Worm (Caenorhabditis elegans) whole organism, L2 larva: ENCODE data around the gene str-185.
A peak's percentile ranks its signal among the peaks of the same experiment; 100 is the strongest.

Experiments used
- R02D3.7 ChIP-seq: fragments of 150-350 bp; optimal IDR thresholded peaks from 2 replicates; lab custom pipeline; 2014; ENCODE audit warnings: missing biosample characterization, missing genetic modification characterization
- ZK546.5 ChIP-seq: sonication (generic microtip); optimal IDR thresholded peaks from 2 replicates; lab custom pipeline; 2017; ENCODE audit warnings: missing biosample characterization, missing genetic modification characterization
- blmp-1 ChIP-seq: sonication (generic microtip); optimal IDR thresholded peaks from 2 replicates; lab custom pipeline; 2017; ENCODE audit warnings: missing genetic modification characterization, mild to moderate bottlenecking, missing compliant biosample characterization, antibody characterized with exemption, moderate library complexity; ENCODE audit not compliant: insufficient read depth
- ceh-82 ChIP-seq: fragments of 150-350 bp; optimal IDR thresholded peaks from 2 replicates; lab custom pipeline; 2014; ENCODE audit warnings: missing biosample characterization, missing genetic modification characterization
- elt-3 ChIP-seq: sonication (generic microtip); optimal IDR thresholded peaks from 2 replicates; lab custom pipeline; 2017; ENCODE audit warnings: missing biosample characterization, missing genetic modification characterization
- mdl-1 ChIP-seq, 2 experiments: fragments of 150-350 bp in 1 of 2; sonication (generic microtip) in 1 of 2; optimal IDR thresholded peaks; 2 replicates each; lab custom pipeline; 2017; ENCODE audit warnings: missing biosample characterization in 2 of 2, missing genetic modification characterization in 2 of 2
- nhr-10 ChIP-seq: sonication (generic microtip); optimal IDR thresholded peaks from 2 replicates; lab custom pipeline; 2017; ENCODE audit warnings: missing biosample characterization, missing genetic modification characterization
- nhr-11 ChIP-seq: fragments of 150-350 bp; optimal IDR thresholded peaks from 2 replicates; lab custom pipeline; 2014; ENCODE audit warnings: missing biosample characterization, missing genetic modification characterization
- nhr-12 ChIP-seq: fragments of 150-350 bp; optimal IDR thresholded peaks from 2 replicates; lab custom pipeline; 2014; ENCODE audit warnings: missing biosample characterization, missing genetic modification characterization
- nhr-237 ChIP-seq: fragments of 150-350 bp; optimal IDR thresholded peaks from 2 replicates; lab custom pipeline; 2014; ENCODE audit warnings: missing biosample characterization, missing genetic modification characterization
- snpc-4 ChIP-seq: fragments of 150-350 bp; optimal IDR thresholded peaks from 2 replicates; lab custom pipeline; 2014; ENCODE audit warnings: missing biosample characterization, missing genetic modification characterization
- unc-39 ChIP-seq: fragments of 150-350 bp; optimal IDR thresholded peaks from 2 replicates; lab custom pipeline; 2014; ENCODE audit warnings: missing biosample characterization, missing genetic modification characterization
- unc-62 ChIP-seq: fragments of 150-350 bp; optimal IDR thresholded peaks from 2 replicates; lab custom pipeline; 2014; ENCODE audit warnings: missing biosample characterization, missing genetic modification reagents, missing genetic modification characterization
- ztf-4 ChIP-seq: fragments of 150-350 bp; optimal IDR thresholded peaks from 2 replicates; lab custom pipeline; 2014; ENCODE audit warnings: missing biosample characterization, missing genetic modification characterization

DNA sequence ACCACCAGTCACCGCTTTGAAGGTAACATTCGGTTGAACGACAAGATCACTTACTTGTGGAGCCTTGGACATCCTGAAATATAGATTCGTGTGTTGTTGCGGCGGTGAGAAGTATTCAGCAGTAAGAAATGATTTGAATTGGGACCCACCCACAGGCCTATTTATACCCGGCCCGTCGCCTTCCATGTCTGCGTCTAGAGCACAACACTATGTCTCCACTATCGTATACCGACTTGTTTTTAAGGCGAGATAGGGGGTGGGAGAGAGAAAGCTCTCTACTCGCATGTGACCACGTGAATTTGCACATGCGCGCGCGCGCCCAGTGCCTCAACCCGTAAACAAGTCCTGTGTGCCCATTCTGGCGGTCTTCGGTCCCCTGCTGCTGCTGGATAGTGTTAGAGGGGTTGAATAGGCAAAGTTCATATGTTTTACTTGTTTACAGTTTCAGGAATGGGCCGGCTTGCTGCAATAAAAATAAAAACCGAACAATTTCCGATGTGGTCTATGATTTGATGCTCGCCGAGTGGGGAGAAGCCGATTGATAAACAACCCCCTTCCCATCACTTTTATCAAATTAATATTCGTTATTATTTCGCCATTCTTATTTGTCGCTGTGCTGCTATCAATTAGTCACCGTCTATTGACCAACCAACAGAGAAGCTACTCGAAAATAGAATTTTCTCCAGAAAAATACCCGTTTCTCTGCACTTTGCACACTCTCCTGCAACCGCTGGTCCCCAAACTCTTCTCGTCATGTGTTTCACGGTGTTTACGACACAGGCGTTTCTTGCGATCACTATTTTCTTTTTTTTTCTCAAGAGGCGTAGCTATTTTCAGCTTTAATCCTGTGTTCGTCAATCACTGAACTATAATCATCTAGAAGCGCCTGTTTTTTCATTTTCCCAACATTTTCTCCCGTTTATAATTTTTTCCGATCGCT, 40.2 kb upstream of the str-185 start:
- TF ChIP-seq unc-39 = no peak
- TF ChIP-seq blmp-1 = no peak
- no peak for TF ChIP-seq nhr-10
- no peak for TF ChIP-seq R02D3.7
- no peak for TF ChIP-seq unc-62 (GFP tag; lab: Kevin White, UChicago)
- TF ChIP-seq nhr-237 (tag; lab: Kevin White, UChicago) = no peak
- no peak for TF ChIP-seq ZK546.5 (tag; lab: Kevin White, UChicago)
- TF ChIP-seq ceh-82 = no peak
- TF ChIP-seq mdl-1 (tag; optimal IDR thresholded peaks at IDR 0.05; lab: Kevin White, UChicago) = peak; percentile 56 to 91
- no peak for TF ChIP-seq nhr-12 (tag; lab: Kevin White, UChicago)
- no peak for TF ChIP-seq ztf-4 (tag; lab: Kevin White, UChicago)
- TF ChIP-seq snpc-4 (tag; lab: Kevin White, UChicago) = no peak
- no peak for TF ChIP-seq elt-3 (tag; lab: Kevin White, UChicago)
- no peak for TF ChIP-seq nhr-11 (tag; lab: Kevin White, UChicago)
